Worm (Caenorhabditis elegans): ENCODE data around the gene usp-46.

Gene usp-46

DNA sequence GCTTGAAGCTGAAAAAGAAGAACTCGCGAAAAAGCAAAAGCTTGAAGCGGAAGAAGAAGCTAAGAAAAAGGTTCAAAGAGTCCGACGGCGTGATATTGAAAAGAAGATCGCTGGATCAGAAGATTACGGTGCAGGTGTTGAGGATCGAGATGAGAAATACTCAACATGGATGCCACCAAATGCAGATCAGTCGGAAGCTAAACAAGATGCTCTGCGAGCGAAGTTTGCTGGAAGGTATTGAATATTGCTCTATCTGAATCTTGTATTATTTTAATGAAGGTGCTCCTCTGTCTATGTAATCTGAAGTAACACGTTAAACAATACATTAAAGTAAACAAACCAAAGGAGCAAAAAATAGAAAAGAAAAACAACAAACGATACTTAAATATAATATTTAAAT is 25.6 kb downstream of the usp-46 start:
- TF ChIP-seq ceh-43 (GFP tag; optimal IDR thresholded peaks at IDR 0.05) (no peak), ham-2 (GFP tag; optimal IDR thresholded peaks at IDR 0.05) (no peak), tbx-8 (GFP tag; optimal IDR thresholded peaks at IDR 0.05) (no peak), ces-1 (GFP tag; optimal IDR thresholded peaks at IDR 0.05) (no peak), unc-120 (tag; optimal IDR thresholded peaks at IDR 0.05; ENCODE audit: poor library complexity, severe bottlenecking) (no peak), cnd-1 (tag; optimal IDR thresholded peaks at IDR 0.05) (no peak), flh-1 (GFP tag; optimal IDR thresholded peaks at IDR 0.05) (no peak), nhr-2 (tag; optimal IDR thresholded peaks at IDR 0.05) (no peak), nhr-28 (tag; optimal IDR thresholded peaks at IDR 0.05) (no peak), unc-62 (GFP tag; optimal IDR thresholded peaks at IDR 0.05) (no peak), mab-5 (tag; optimal IDR thresholded peaks at IDR 0.05) (no peak), hlh-1 (tag; optimal IDR thresholded peaks at IDR 0.05) (no peak), elt-3 (tag; optimal IDR thresholded peaks at IDR 0.05) (no peak), nhr-76 (tag; optimal IDR thresholded peaks at IDR 0.05) (no peak)

DNA sequence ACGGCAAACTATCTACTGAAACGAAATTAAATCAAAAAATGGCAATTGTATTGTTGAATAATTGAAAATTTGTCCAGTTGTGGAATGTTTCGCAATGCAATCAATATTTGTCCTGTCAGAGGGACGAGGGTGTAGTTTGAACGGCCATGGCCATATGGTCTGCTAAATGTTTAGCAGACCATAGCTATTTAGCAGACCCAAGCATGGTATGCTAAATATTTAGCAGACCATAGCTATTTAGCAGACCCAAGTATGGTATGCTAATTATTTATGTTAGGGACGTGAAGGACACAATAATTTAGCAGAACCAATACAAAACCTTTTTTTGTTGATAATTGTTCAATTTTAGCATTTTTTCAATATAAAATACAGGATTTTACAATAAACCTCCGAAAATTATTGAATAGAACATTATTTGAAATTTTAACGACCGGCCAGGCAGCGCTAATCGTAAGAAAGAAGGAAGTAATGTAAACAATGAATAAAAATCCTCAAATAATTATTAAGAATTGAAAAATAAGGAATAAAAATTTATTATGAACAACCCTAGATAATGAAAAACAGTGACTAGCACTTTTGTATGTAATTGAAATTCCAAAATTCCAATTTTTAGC is 28.7 kb downstream of the usp-46 start, which contains the start of gene riok-3:
Gene riok-3, minus strand, starts transcription at position 15 of the 614 bp plus-strand sequence.
- TF ChIP-seq pha-4 (tag; optimal IDR thresholded peaks at IDR 0.05), result no peak
- no peak for TF ChIP-seq ztf-11 (tag; optimal IDR thresholded peaks at IDR 0.05)
- TF ChIP-seq nhr-2 (tag; optimal IDR thresholded peaks at IDR 0.05), result peak; percentile 55
- no peak for TF ChIP-seq zip-8 (tag; optimal IDR thresholded peaks at IDR 0.05)
- no peak for TF ChIP-seq unc-120 (tag; optimal IDR thresholded peaks at IDR 0.05; ENCODE audit: poor library complexity, severe bottlenecking)
- TF ChIP-seq ceh-43 (GFP tag; optimal IDR thresholded peaks at IDR 0.05), result no peak
- no peak for TF ChIP-seq cnd-1 (tag; optimal IDR thresholded peaks at IDR 0.05)
- peak; percentile 29 for TF ChIP-seq ham-2 (GFP tag; optimal IDR thresholded peaks at IDR 0.05)
- TF ChIP-seq mab-5 (tag; optimal IDR thresholded peaks at IDR 0.05), result no peak

DNA sequence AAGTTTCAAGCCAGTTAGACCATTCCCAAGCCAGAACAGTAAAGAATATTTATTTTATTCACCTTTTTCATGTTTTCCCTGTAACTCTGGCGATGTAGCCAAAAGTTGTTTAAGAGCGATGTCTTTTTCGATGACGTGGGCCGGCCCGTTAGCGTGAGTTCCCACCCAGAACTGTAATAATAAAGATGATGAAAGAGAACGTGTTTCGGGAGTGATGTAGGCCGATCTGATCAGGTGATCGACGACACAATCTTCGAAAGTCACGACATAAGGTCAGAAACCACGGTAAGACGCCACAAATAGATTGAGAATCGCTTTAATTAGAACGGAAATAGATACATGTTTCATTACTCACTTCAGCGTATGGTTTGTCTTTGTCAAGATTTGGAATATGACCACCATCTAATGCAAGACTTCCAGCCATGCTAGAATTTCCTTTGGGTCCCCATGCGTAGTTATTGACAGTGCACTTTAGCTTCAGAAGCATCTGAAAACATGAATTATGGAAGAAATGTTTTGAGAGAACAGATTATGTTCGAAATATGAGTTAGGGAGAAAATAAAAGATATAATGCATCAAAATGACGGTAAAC is 30.6 kb downstream of the usp-46 start, which contains the start of gene ZK632.4:
Gene ZK632.4, minus strand, starts transcription at position 487 of the 592 bp plus-strand sequence.
- TF ChIP-seq tbx-8 (GFP tag; optimal IDR thresholded peaks at IDR 0.05) (no peak), sem-2 (GFP tag; optimal IDR thresholded peaks at IDR 0.05) (no peak)

DNA sequence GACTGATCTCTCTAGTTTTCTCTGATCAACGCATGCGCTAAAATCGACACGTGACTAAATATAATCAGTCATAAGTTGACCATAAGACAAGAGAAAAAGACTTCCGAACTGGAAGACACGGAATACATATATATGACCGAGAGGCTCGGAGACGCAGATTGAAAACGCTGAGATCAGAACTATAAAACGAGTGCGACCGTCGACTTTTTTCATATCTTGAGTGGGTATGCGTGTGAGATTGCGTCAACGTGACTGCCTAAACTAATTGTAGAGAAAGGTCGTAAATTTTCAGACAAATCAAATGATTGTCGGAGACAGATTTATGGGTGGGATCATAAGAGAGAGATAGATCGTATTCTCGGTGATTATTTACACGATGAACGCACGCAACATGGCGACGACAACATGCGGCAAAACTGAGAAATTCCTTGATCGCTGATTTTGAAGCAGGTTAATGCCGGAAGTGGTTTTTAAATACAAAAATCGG is 31.2 kb downstream of the usp-46 start:
- peak; percentile 4 for TF ChIP-seq unc-62 (GFP tag; optimal IDR thresholded peaks at IDR 0.05)
- TF ChIP-seq ztf-11 (tag; optimal IDR thresholded peaks at IDR 0.05), result no peak
- no peak for TF ChIP-seq ham-2 (GFP tag; optimal IDR thresholded peaks at IDR 0.05)

DNA sequence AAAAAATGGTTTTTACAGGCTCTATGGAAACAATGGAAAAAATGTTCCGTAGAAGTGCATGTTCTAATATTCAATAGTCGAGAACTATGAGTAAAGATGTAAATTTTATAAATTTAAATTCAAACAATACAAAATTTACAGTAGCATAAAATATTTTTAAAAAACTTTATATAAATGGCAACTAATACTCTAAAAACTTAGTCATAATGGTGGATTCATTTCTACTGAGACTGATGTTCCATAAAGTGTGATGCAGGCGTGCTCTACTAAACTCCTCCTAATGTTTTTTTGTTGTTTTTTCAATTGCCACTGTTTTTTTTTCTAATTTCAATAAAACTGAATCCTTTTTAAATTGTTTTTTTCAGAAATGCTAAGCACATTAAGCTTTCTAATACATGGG is 31.8 kb downstream of the usp-46 start, which contains the start of gene gtap-2:
Gene gtap-2, plus strand, starts transcription at position 366 of the 400 bp plus-strand sequence.
- TF ChIP-seq ces-1 (GFP tag; optimal IDR thresholded peaks at IDR 0.05) (peak; percentile 72), unc-120 (tag; optimal IDR thresholded peaks at IDR 0.05; ENCODE audit: poor library complexity, severe bottlenecking) (no peak), lsy-2 (tag; optimal IDR thresholded peaks at IDR 0.05) (peak; percentile 35)

DNA sequence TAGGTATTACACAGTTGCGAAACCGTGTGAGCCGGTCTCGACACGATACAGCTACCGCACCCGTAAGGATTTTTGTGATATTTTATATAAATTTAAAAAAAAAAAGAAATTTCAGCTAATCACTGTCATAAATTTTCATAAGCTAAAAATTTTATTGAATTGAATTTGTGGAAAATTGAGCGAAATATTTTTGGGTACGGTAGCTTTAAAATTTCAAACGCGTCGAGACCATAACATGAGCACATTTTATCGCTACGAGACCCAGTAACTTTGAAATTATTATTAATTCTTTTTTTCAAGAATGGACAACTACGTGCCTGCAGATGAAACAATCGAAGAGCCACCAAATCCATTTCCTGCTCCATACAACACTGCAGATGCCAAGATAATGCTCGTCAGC is 36.7 kb downstream of the usp-46 start, which contains the start of gene ZK632.14:
Gene ZK632.14, plus strand, starts transcription at position 301 of the 400 bp plus-strand sequence.
- no peak for TF ChIP-seq mep-1 (tag; optimal IDR thresholded peaks at IDR 0.05)
- no peak for TF ChIP-seq M03D4.4 (tag; optimal IDR thresholded peaks at IDR 0.05)
- no peak for TF ChIP-seq lsy-2 (tag; optimal IDR thresholded peaks at IDR 0.05)
- no peak for TF ChIP-seq nhr-28 (tag; optimal IDR thresholded peaks at IDR 0.05)
- TF ChIP-seq ceh-43 (GFP tag; optimal IDR thresholded peaks at IDR 0.05), result no peak
- TF ChIP-seq ham-2 (GFP tag; optimal IDR thresholded peaks at IDR 0.05), result no peak
- no peak for TF ChIP-seq nhr-12 (tag; optimal IDR thresholded peaks at IDR 0.05)
- TF ChIP-seq unc-39 (tag; optimal IDR thresholded peaks at IDR 0.05), result no peak
- TF ChIP-seq ceh-39 (tag; optimal IDR thresholded peaks at IDR 0.05), result no peak
- TF ChIP-seq ztf-11 (tag; optimal IDR thresholded peaks at IDR 0.05), result no peak
- TF ChIP-seq nhr-237 (tag; optimal IDR thresholded peaks at IDR 0.05), result no peak
- no peak for TF ChIP-seq nhr-2 (tag; optimal IDR thresholded peaks at IDR 0.05)
- TF ChIP-seq tbx-8 (GFP tag; optimal IDR thresholded peaks at IDR 0.05), result no peak
- no peak for TF ChIP-seq ces-1 (GFP tag; optimal IDR thresholded peaks at IDR 0.05)
- no peak for TF ChIP-seq mab-5 (tag; optimal IDR thresholded peaks at IDR 0.05)
- no peak for TF ChIP-seq lin-32 (GFP tag; optimal IDR thresholded peaks at IDR 0.05)
- no peak for TF ChIP-seq pha-4 (tag; optimal IDR thresholded peaks at IDR 0.05)
- TF ChIP-seq sptf-1 (tag; optimal IDR thresholded peaks at IDR 0.05), result no peak
- no peak for TF ChIP-seq bed-3 (GFP tag; optimal IDR thresholded peaks at IDR 0.05)
